Worm (Caenorhabditis elegans) whole organism, mixed stage, embryonic: ENCODE data around the gene ocr-4.

ENCODE experiments used
- M03D4.4 ChIP-seq: sonication (generic microtip); optimal IDR thresholded peaks from 2 replicates; lab custom pipeline; 2017; ENCODE audit warnings: mild to moderate bottlenecking, missing genetic modification characterization, missing compliant biosample characterization
- bed-3 ChIP-seq: fragments of 200-800 bp; sonication (Bioruptor generic); optimal IDR thresholded peaks from 3 replicates; lab custom pipeline; 2018; ENCODE audit warnings: mild to moderate bottlenecking, missing genetic modification characterization, moderate library complexity, missing compliant biosample characterization
- blmp-1 ChIP-seq: fragments of 150-350 bp; optimal IDR thresholded peaks from 2 replicates; lab custom pipeline; 2014; ENCODE audit warnings: missing biosample characterization, missing genetic modification characterization
- ceh-39 ChIP-seq: fragments of 150-350 bp; optimal IDR thresholded peaks from 2 replicates; lab custom pipeline; 2014; ENCODE audit warnings: missing biosample characterization, missing genetic modification characterization
- ceh-43 ChIP-seq: fragments of 200-800 bp; sonication (Bioruptor generic); optimal IDR thresholded peaks from 2 replicates; lab custom pipeline; 2018; ENCODE audit warnings: mild to moderate bottlenecking, missing genetic modification characterization, moderate library complexity, missing compliant biosample characterization
- ceh-83 ChIP-seq: fragments of 200-800 bp; sonication (Bioruptor generic); optimal IDR thresholded peaks from 2 replicates; lab custom pipeline; 2018; ENCODE audit warnings: mild to moderate bottlenecking, missing genetic modification characterization, missing compliant biosample characterization
- ces-1 ChIP-seq: fragments of 150-350 bp; optimal IDR thresholded peaks from 2 replicates; lab custom pipeline; 2014; ENCODE audit warnings: missing biosample characterization, missing genetic modification reagents, missing genetic modification characterization
- cnd-1 ChIP-seq: fragments of 200-800 bp; sonication (Bioruptor generic); optimal IDR thresholded peaks from 2 replicates; lab custom pipeline; 2018; ENCODE audit warnings: mild to moderate bottlenecking, missing genetic modification characterization, missing compliant biosample characterization
- drap-1 ChIP-seq: fragments of 200-800 bp; sonication (Bioruptor generic); optimal IDR thresholded peaks from 3 replicates; lab custom pipeline; 2018; ENCODE audit warnings: mild to moderate bottlenecking, missing genetic modification characterization, missing compliant biosample characterization
- elt-1 ChIP-seq: sonication (generic microtip); optimal IDR thresholded peaks from 2 replicates; lab custom pipeline; 2017; ENCODE audit warnings: missing genetic modification characterization, mild to moderate bottlenecking, missing compliant biosample characterization, antibody characterized with exemption, moderate library complexity, borderline replicate concordance; ENCODE audit not compliant: insufficient read depth
- elt-3 ChIP-seq: fragments of 150-350 bp; optimal IDR thresholded peaks from 2 replicates; lab custom pipeline; 2014; ENCODE audit warnings: missing biosample characterization, missing genetic modification characterization
- flh-1 ChIP-seq: fragments of 200-800 bp; sonication (Bioruptor generic); optimal IDR thresholded peaks from 2 replicates; lab custom pipeline; 2018; ENCODE audit warnings: mild to moderate bottlenecking, missing genetic modification characterization, moderate library complexity, missing compliant biosample characterization
- ham-2 ChIP-seq: fragments of 200-800 bp; sonication (Bioruptor generic); optimal IDR thresholded peaks from 2 replicates; lab custom pipeline; 2018; ENCODE audit warnings: mild to moderate bottlenecking, missing genetic modification characterization, missing compliant biosample characterization
- hlh-1 ChIP-seq: fragments of 150-350 bp; optimal IDR thresholded peaks from 2 replicates; lab custom pipeline; 2014; ENCODE audit warnings: missing biosample characterization, missing genetic modification reagents, missing genetic modification characterization
- lin-13 ChIP-seq: fragments of 150-350 bp; optimal IDR thresholded peaks from 2 replicates; lab custom pipeline; 2014; ENCODE audit warnings: missing biosample characterization, missing genetic modification characterization
- lin-32 ChIP-seq: fragments of 200-800 bp; sonication (Bioruptor generic); optimal IDR thresholded peaks from 2 replicates; lab custom pipeline; 2018; ENCODE audit warnings: mild to moderate bottlenecking, missing genetic modification characterization, missing compliant biosample characterization
- lsy-2 ChIP-seq: fragments of 150-350 bp; optimal IDR thresholded peaks from 2 replicates; lab custom pipeline; 2014; ENCODE audit warnings: missing biosample characterization, missing genetic modification characterization
- mab-5 ChIP-seq: fragments of 150-350 bp; optimal IDR thresholded peaks from 2 replicates; lab custom pipeline; 2014; ENCODE audit warnings: missing biosample characterization, missing genetic modification characterization
- mep-1 ChIP-seq: fragments of 150-350 bp; optimal IDR thresholded peaks from 2 replicates; lab custom pipeline; 2017; ENCODE audit warnings: missing biosample characterization, missing genetic modification reagents, missing genetic modification characterization, inconsistent platforms
- mls-2 ChIP-seq: sonication (generic microtip); optimal IDR thresholded peaks from 2 replicates; lab custom pipeline; 2016; ENCODE audit warnings: mild to moderate bottlenecking, missing genetic modification characterization, moderate library complexity, missing compliant biosample characterization
- nhr-12 ChIP-seq: fragments of 150-350 bp; optimal IDR thresholded peaks from 2 replicates; lab custom pipeline; 2014; ENCODE audit warnings: missing biosample characterization, missing genetic modification characterization
- nhr-2 ChIP-seq: fragments of 150-350 bp; optimal IDR thresholded peaks from 2 replicates; lab custom pipeline; 2014; ENCODE audit warnings: missing biosample characterization, missing genetic modification characterization
- nhr-237 ChIP-seq: fragments of 150-350 bp; optimal IDR thresholded peaks from 2 replicates; lab custom pipeline; 2014; ENCODE audit warnings: missing biosample characterization, missing genetic modification characterization
- nhr-28 ChIP-seq: fragments of 150-350 bp; optimal IDR thresholded peaks from 2 replicates; lab custom pipeline; 2014; ENCODE audit warnings: missing biosample characterization, missing genetic modification characterization
- nhr-76 ChIP-seq: sonication (generic microtip); optimal IDR thresholded peaks from 2 replicates; lab custom pipeline; 2017; ENCODE audit warnings: missing biosample characterization, missing genetic modification characterization
- pha-4 ChIP-seq: fragments of 150-350 bp; optimal IDR thresholded peaks from 2 replicates; lab custom pipeline; 2018; ENCODE audit warnings: missing biosample characterization, missing genetic modification reagents, missing genetic modification characterization
- sem-2 ChIP-seq: fragments of 200-800 bp; sonication (Bioruptor generic); optimal IDR thresholded peaks from 2 replicates; lab custom pipeline; 2018; ENCODE audit warnings: mild to moderate bottlenecking, missing genetic modification characterization, missing compliant biosample characterization
- snpc-4 ChIP-seq: fragments of 150-350 bp; optimal IDR thresholded peaks from 2 replicates; lab custom pipeline; 2014; ENCODE audit warnings: missing biosample characterization, missing genetic modification characterization
- sptf-1 ChIP-seq: sonication (generic microtip); optimal IDR thresholded peaks from 2 replicates; lab custom pipeline; 2017; ENCODE audit warnings: mild to moderate bottlenecking, missing genetic modification characterization, moderate library complexity, missing compliant biosample characterization
- tbx-8 ChIP-seq: fragments of 200-800 bp; sonication (Bioruptor generic); optimal IDR thresholded peaks from 2 replicates; lab custom pipeline; 2018; ENCODE audit warnings: mild to moderate bottlenecking, missing genetic modification characterization, moderate library complexity, missing compliant biosample characterization
- unc-120 ChIP-seq: sonication (generic microtip); optimal IDR thresholded peaks from 2 replicates; lab custom pipeline; 2017; ENCODE audit warnings: missing genetic modification characterization, missing compliant biosample characterization; ENCODE audit not compliant: poor library complexity, severe bottlenecking
- unc-39 ChIP-seq: fragments of 150-350 bp; optimal IDR thresholded peaks from 2 replicates; lab custom pipeline; 2014; ENCODE audit warnings: missing biosample characterization, missing genetic modification characterization
- unc-62 ChIP-seq: fragments of 150-350 bp; optimal IDR thresholded peaks from 2 replicates; lab custom pipeline; 2014; ENCODE audit warnings: missing biosample characterization, missing genetic modification reagents, missing genetic modification characterization
- zip-8 ChIP-seq: fragments of 150-350 bp; optimal IDR thresholded peaks from 2 replicates; lab custom pipeline; 2014; ENCODE audit warnings: missing biosample characterization, missing genetic modification characterization

Gene ocr-4

ce11 chrIV:7310842-7311241 lies 21.8 kb downstream of the ocr-4 start:
- TF ChIP-seq mls-2 (tag; lab: Kevin White, UChicago) (no peak), ceh-83 (GFP tag; lab: Kevin White, UChicago) (no peak), ham-2 (GFP tag; lab: Kevin White, UChicago) (no peak), ceh-39 (tag; lab: Kevin White, UChicago) (no peak), unc-62 (GFP tag; lab: Kevin White, UChicago) (no peak), ceh-43 (GFP tag; lab: Kevin White, UChicago) (no peak), nhr-76 (tag; lab: Kevin White, UChicago) (no peak), mab-5 (tag; lab: Kevin White, UChicago) (no peak), zip-8 (tag; lab: Kevin White, UChicago) (no peak), sem-2 (no peak), nhr-2 (no peak), blmp-1 (no peak), tbx-8 (no peak), nhr-237 (tag; lab: Kevin White, UChicago) (no peak), M03D4.4 (no peak), snpc-4 (tag; lab: Kevin White, UChicago) (no peak), elt-1 (tag; lab: Kevin White, UChicago) (no peak), hlh-1 (tag; lab: Kevin White, UChicago) (no peak)
- TF ChIP-seq, all 35 proteins: peak for 0

- TF ChIP-seq nhr-28: no peak
- TF ChIP-seq sptf-1 (tag; lab: Kevin White, UChicago): peak; percentile 5
Measured at ce11 chrIV:7310410-7310809, 22.2 kb downstream of the ocr-4 start, which contains the start of gene grl-4. TSS of gene grl-4 (minus strand) at chrIV:7310760.

- TF ChIP-seq mep-1 (tag; lab: Kevin White, UChicago) (no peak), nhr-12 (tag; lab: Kevin White, UChicago) (no peak), elt-3 (tag; lab: Kevin White, UChicago) (no peak), unc-62 (GFP tag; lab: Kevin White, UChicago) (no peak), unc-39 (tag; lab: Kevin White, UChicago) (no peak), zip-8 (tag; lab: Kevin White, UChicago) (no peak), snpc-4 (tag; lab: Kevin White, UChicago) (no peak), lsy-2 (no peak), mls-2 (tag; lab: Kevin White, UChicago) (no peak), nhr-76 (tag; lab: Kevin White, UChicago) (no peak), tbx-8 (no peak), M03D4.4 (no peak), sem-2 (no peak), ceh-39 (tag; lab: Kevin White, UChicago) (no peak), pha-4 (tag; lab: Kevin White, UChicago) (no peak), unc-120 (no peak), ceh-83 (GFP tag; lab: Kevin White, UChicago) (no peak)
Measured at ce11 chrIV:7309678-7310077, 22.9 kb downstream of the ocr-4 start.

- TF ChIP-seq elt-3 (tag; lab: Kevin White, UChicago): no peak
- TF ChIP-seq nhr-2: no peak
- no peak for TF ChIP-seq drap-1
- no peak for TF ChIP-seq cnd-1 (tag; lab: Kevin White, UChicago)
- no peak for TF ChIP-seq nhr-237 (tag; lab: Kevin White, UChicago)
- no peak for TF ChIP-seq lin-13 (tag; lab: Kevin White, UChicago)
- TF ChIP-seq zip-8 (tag; lab: Kevin White, UChicago): no peak
- no peak for TF ChIP-seq flh-1 (GFP tag; lab: Kevin White, UChicago)
- TF ChIP-seq lin-32 (GFP tag; lab: Kevin White, UChicago): no peak
- no peak for TF ChIP-seq nhr-28
- TF ChIP-seq hlh-1 (tag; lab: Kevin White, UChicago): no peak
- TF ChIP-seq unc-120: no peak
- TF ChIP-seq blmp-1: no peak
- TF ChIP-seq sptf-1 (tag; lab: Kevin White, UChicago): no peak
- no peak for TF ChIP-seq elt-1 (tag; lab: Kevin White, UChicago)
- no peak for TF ChIP-seq unc-39 (tag; lab: Kevin White, UChicago)
- no peak for TF ChIP-seq snpc-4 (tag; lab: Kevin White, UChicago)
- TF ChIP-seq tbx-8: no peak
Measured at ce11 chrIV:7308974-7309373, 23.6 kb downstream of the ocr-4 start, which contains the start of gene F42C5.6. TSS of gene F42C5.6 (minus strand) at chrIV:7309074.

ce11 chrIV:7305325-7305724 lies 27.3 kb downstream of the ocr-4 start, which contains the start of gene npr-27:
TSS of gene npr-27 (plus strand) at chrIV:7305625.
- TF ChIP-seq nhr-2: no peak
- no peak for TF ChIP-seq ceh-83 (GFP tag; lab: Kevin White, UChicago)
- TF ChIP-seq unc-120: no peak
- no peak for TF ChIP-seq nhr-28
- no peak for TF ChIP-seq nhr-237 (tag; lab: Kevin White, UChicago)
- no peak for TF ChIP-seq snpc-4 (tag; lab: Kevin White, UChicago)
- TF ChIP-seq pha-4 (tag; lab: Kevin White, UChicago): no peak
- no peak for TF ChIP-seq mep-1 (tag; lab: Kevin White, UChicago)
- TF ChIP-seq cnd-1 (tag; lab: Kevin White, UChicago): no peak
- TF ChIP-seq unc-39 (tag; lab: Kevin White, UChicago): no peak
- no peak for TF ChIP-seq ces-1 (GFP tag; lab: Kevin White, UChicago)
- no peak for TF ChIP-seq blmp-1
- TF ChIP-seq M03D4.4: no peak
- TF ChIP-seq ceh-39 (tag; lab: Kevin White, UChicago): no peak
- TF ChIP-seq ceh-43 (GFP tag; lab: Kevin White, UChicago): no peak
- no peak for TF ChIP-seq tbx-8
- TF ChIP-seq bed-3 (GFP tag; lab: Kevin White, UChicago): no peak
- TF ChIP-seq sptf-1 (tag; lab: Kevin White, UChicago): no peak
